Fruit fly (Drosophila melanogaster) whole organism, embryonic: Measurements from ENCODE around the gene CG2003.

Experiments used
- Aef1 ChIP-seq: fragments of 200-800 bp; sonication (Bioruptor generic); IDR thresholded peaks from 3 replicates; pipeline ENCODE4 v1.3.6; 2022; ENCODE audit warnings: missing biosample characterization, missing genetic modification characterization
- B-H2 ChIP-seq: fragments of 200-800 bp; sonication (Bioruptor generic); optimal IDR thresholded peaks from 2 replicates; lab custom pipeline; 2018; ENCODE audit warnings: missing biosample characterization, mild to moderate bottlenecking, missing genetic modification characterization
- BEAF-32 ChIP-seq: fragments of 200-800 bp; sonication (Bioruptor generic); optimal IDR thresholded peaks from 3 replicates; lab custom pipeline; 2017; ENCODE audit warnings: missing biosample characterization, missing genetic modification characterization, mild to moderate bottlenecking, moderate library complexity, missing genetic modification reagents
- Blimp-1 ChIP-seq: fragments of 200-800 bp; sonication (Bioruptor generic); optimal IDR thresholded peaks from 3 replicates; lab custom pipeline; 2018; ENCODE audit warnings: missing biosample characterization, missing genetic modification characterization, mild to moderate bottlenecking, moderate library complexity, missing genetic modification reagents
- CG11504 ChIP-seq: fragments of 200-800 bp; sonication (Bioruptor generic); optimal IDR thresholded peaks from 3 replicates; lab custom pipeline; 2019; ENCODE audit warnings: missing biosample characterization, mild to moderate bottlenecking, missing genetic modification characterization, moderate library complexity
- CG2199 ChIP-seq: fragments of 200-800 bp; sonication (Bioruptor generic); IDR thresholded peaks from 3 replicates; pipeline ENCODE4 v1.3.6; 2022; ENCODE audit warnings: missing biosample characterization, missing genetic modification characterization
- CG2712 ChIP-seq: fragments of 200-800 bp; optimal IDR thresholded peaks from 3 replicates; lab custom pipeline; 2019; ENCODE audit warnings: missing biosample characterization, mild to moderate bottlenecking, missing genetic modification characterization, moderate library complexity
- CG30403 ChIP-seq: fragments of 200-800 bp; sonication (Bioruptor generic); optimal IDR thresholded peaks from 3 replicates; lab custom pipeline; 2016; ENCODE audit warnings: missing biosample characterization, missing genetic modification characterization
- CG31441 ChIP-seq: fragments of 200-800 bp; sonication (Bioruptor generic); IDR thresholded peaks from 2 replicates; pipeline ENCODE4 v1.3.6; 2022; ENCODE audit warnings: missing biosample characterization, missing genetic modification characterization
- Doc3 ChIP-seq: fragments of 200-800 bp; sonication (Bioruptor generic); IDR thresholded peaks from 3 replicates; pipeline ENCODE4 v1.3.6; 2022; ENCODE audit warnings: missing biosample characterization, missing genetic modification characterization; ENCODE audit not compliant: partially characterized antibody
- Ets65A ChIP-seq: fragments of 200-800 bp; sonication (Bioruptor generic); peaks from one replicate; lab custom pipeline; 2016; ENCODE audit warnings: missing biosample characterization, missing genetic modification characterization
- Hand ChIP-seq: fragments of 200-800 bp; sonication (Bioruptor generic); optimal IDR thresholded peaks from 2 replicates; lab custom pipeline; 2017; ENCODE audit warnings: mild to moderate bottlenecking, missing biosample characterization, missing genetic modification reagents, missing genetic modification characterization
- Oli ChIP-seq: fragments of 200-800 bp; sonication (Bioruptor generic); optimal IDR thresholded peaks from 2 replicates; lab custom pipeline; 2018; ENCODE audit warnings: missing biosample characterization, mild to moderate bottlenecking, missing genetic modification characterization, moderate library complexity
- Sox100B ChIP-seq: fragments of 200-800 bp; sonication (Bioruptor generic); optimal IDR thresholded peaks from 3 replicates; lab custom pipeline; 2018; ENCODE audit warnings: missing biosample characterization, mild to moderate bottlenecking, missing genetic modification characterization
- Ssrp ChIP-seq: fragments of 200-800 bp; sonication (Bioruptor generic); optimal IDR thresholded peaks from 2 replicates; lab custom pipeline; 2018; ENCODE audit warnings: missing biosample characterization, mild to moderate bottlenecking, missing genetic modification characterization, moderate library complexity
- Xbp1 ChIP-seq: fragments of 200-800 bp; sonication (Bioruptor generic); optimal IDR thresholded peaks from 3 replicates; lab custom pipeline; 2016; ENCODE audit warnings: missing biosample characterization, mild to moderate bottlenecking, missing genetic modification characterization
- Xrp1 ChIP-seq: fragments of 200-800 bp; sonication (Bioruptor generic); IDR thresholded peaks from 2 replicates; pipeline ENCODE4 v1.3.6; 2022; ENCODE audit warnings: missing biosample characterization, missing genetic modification characterization
- ara ChIP-seq: fragments of 200-800 bp; sonication (Bioruptor generic); IDR thresholded peaks from 2 replicates; pipeline ENCODE4 v1.3.6; 2022; ENCODE audit warnings: missing biosample characterization, missing genetic modification characterization
- bsh ChIP-seq, 2 experiments: fragments of 200-800 bp; sonication (Bioruptor generic); optimal IDR thresholded peaks; 2 replicates each; lab custom pipeline; 2017 to 2018; ENCODE audit warnings: mild to moderate bottlenecking in 2 of 2, missing biosample characterization in 2 of 2, missing genetic modification characterization in 2 of 2, moderate library complexity in 1 of 2
- dysf ChIP-seq: fragments of 200-800 bp; sonication (Bioruptor generic); IDR thresholded peaks from 3 replicates; pipeline ENCODE4 v1.3.6; 2022; ENCODE audit warnings: missing biosample characterization, missing genetic modification characterization
- ewg ChIP-seq: fragments of 200-800 bp; sonication (Bioruptor generic); optimal IDR thresholded peaks from 3 replicates; lab custom pipeline; 2017; ENCODE audit warnings: mild to moderate bottlenecking, missing biosample characterization, missing genetic modification reagents, missing genetic modification characterization
- exex ChIP-seq: fragments of 200-800 bp; sonication (Bioruptor generic); optimal IDR thresholded peaks from 4 replicates; lab custom pipeline; 2018; ENCODE audit warnings: missing biosample characterization, mild to moderate bottlenecking, missing genetic modification characterization, moderate library complexity
- repo ChIP-seq: fragments of 200-800 bp; sonication (Bioruptor generic); optimal IDR thresholded peaks from 2 replicates; lab custom pipeline; 2016; ENCODE audit warnings: missing biosample characterization, missing genetic modification characterization
- row ChIP-seq: fragments of 200-800 bp; sonication (Bioruptor generic); IDR thresholded peaks from 3 replicates; pipeline ENCODE4 v1.3.6; 2022; ENCODE audit warnings: missing biosample characterization, missing genetic modification characterization
- sens ChIP-seq: fragments of 200-800 bp; sonication (Bioruptor generic); peaks from one replicate; lab custom pipeline; 2016; ENCODE audit warnings: missing biosample characterization, missing genetic modification characterization
- sim ChIP-seq: fragments of 200-800 bp; sonication (Bioruptor generic); IDR thresholded peaks from 2 replicates; pipeline ENCODE4 v1.3.6; 2022; ENCODE audit warnings: missing biosample characterization, missing genetic modification characterization
- tgo ChIP-seq: fragments of 200-800 bp; sonication (Bioruptor generic); IDR thresholded peaks from 3 replicates; pipeline ENCODE4 v1.3.6; 2022; ENCODE audit warnings: missing biosample characterization, missing genetic modification characterization
- unc-4 ChIP-seq: fragments of 200-800 bp; sonication (Bioruptor generic); IDR thresholded peaks from 2 replicates; pipeline ENCODE4 v1.3.6; 2022; ENCODE audit warnings: missing biosample characterization, missing genetic modification characterization; ENCODE audit not compliant: partially characterized antibody

CG2003 gene

dm6 chr3R:32032885-32033284, 55.0 kb downstream of the CG2003 start (continued):
- TF ChIP-seq exex (no peak), dysf (GFP tag; lab: Robert Waterston, UW) (0 out of 3 replicates have a peak, but pooled peaks have one; percentile 17), Aef1 (GFP tag; lab: Robert Waterston, UW) (no peak), B-H2 (GFP tag; lab: Kevin White, UChicago) (no peak), Ssrp (tag; lab: Kevin White, UChicago) (peak; percentile 19), CG30403 (peak; percentile 38), Sox100B (GFP tag; lab: Kevin White, UChicago) (peak; percentile 12), CG2199 (GFP tag; lab: Robert Waterston, UW) (0 out of 3 replicates have a peak, but pooled peaks have one; percentile 39), CG31441 (GFP tag; lab: Robert Waterston, UW) (0 out of 2 replicates have a peak, but pooled peaks have one; percentile 14), tgo (0 out of 3 replicates have a peak, but pooled peaks have one; percentile 40), row (peak; percentile 50; the same call in 2 of the 3 replicates), CG11504 (tag; lab: Kevin White, UChicago) (peak; percentile 51), Doc3 (GFP tag; lab: Robert Waterston, UW) (no peak), ara (GFP tag; lab: Robert Waterston, UW) (peak; percentile 43; the same call in 1 of the 2 replicates), Ets65A (GFP tag; lab: Kevin White, UChicago) (peak; percentile 85), Blimp-1 (peak; percentile 11), sim (no peak), ewg (GFP tag; lab: Kevin White, UChicago) (no peak), BEAF-32 (no peak), Oli (peak; percentile 14), Xbp1 (peak; percentile 27), Xrp1 (GFP tag; lab: Robert Waterston, UW) (peak; percentile 58)

- TF ChIP-seq sens, result peak; percentile 6
- no peak for TF ChIP-seq Hand (GFP tag; lab: Kevin White, UChicago)
- no peak for TF ChIP-seq bsh (GFP tag; optimal IDR thresholded peaks at IDR 0.05; lab: Kevin White, UChicago)
- TF ChIP-seq unc-4 (GFP tag; lab: Robert Waterston, UW), result no peak
- no peak for TF ChIP-seq repo
- no peak for TF ChIP-seq CG2712 (tag; lab: Kevin White, UChicago)
These were observed 60.1 kb downstream of the CG2003 start, which contains the start of gene Pos for dm6 chr3R:32038030-32038429. Gene Pos, plus strand, starts transcription at chr3R:32038330.
